Worm (Caenorhabditis elegans): Measurements from ENCODE around the gene nipi-4.

nipi-4 gene

ce11 chrV:7899761-7900160, 29.2 kb upstream of the nipi-4 start, which contains the start of gene F40A3.7:
TSS of gene F40A3.7 (minus strand) at chrV:7899861.
- TF ChIP-seq vab-7 (GFP tag; IDR thresholded peaks at IDR 0.05) (no peak), set-16 (GFP tag; IDR thresholded peaks at IDR 0.05) (no peak), T26A8.4 (GFP tag; IDR thresholded peaks at IDR 0.05) (no peak), spr-3 (GFP tag; optimal IDR thresholded peaks at IDR 0.05) (no peak), rbr-2 (tag; optimal IDR thresholded peaks at IDR 0.05) (no peak), F37D6.2 (tag; optimal IDR thresholded peaks at IDR 0.05) (no peak), arid-1 (GFP tag; conservative IDR thresholded peaks at IDR 0.05) (no peak), nhr-76 (tag; optimal IDR thresholded peaks at IDR 0.05) (no peak)

DNA sequence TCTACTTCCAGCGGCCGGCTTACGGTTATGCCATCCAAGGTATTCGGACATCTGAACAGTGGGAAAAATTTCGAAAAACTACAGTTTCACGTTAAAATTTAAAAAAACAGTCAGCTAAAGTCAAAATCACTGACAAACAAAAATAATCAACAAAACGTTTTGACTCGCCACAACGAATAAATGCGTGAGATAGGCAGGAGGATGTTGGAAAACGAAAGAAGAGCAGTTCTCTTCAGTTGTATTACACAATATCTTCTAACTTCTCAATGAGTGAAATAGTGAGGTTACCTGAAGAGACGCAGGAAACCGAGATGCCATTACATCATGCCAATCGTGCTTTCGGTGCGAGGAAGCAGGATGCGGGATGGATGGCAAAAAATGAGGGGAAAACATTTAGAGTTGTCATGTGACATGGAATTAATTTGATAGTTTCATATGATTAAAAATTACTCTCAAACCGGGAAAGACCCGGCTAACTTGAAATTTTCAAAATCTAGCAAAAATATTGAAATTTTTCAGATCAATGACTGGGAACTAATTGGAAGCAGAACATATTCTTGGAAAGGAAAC, 23.3 kb upstream of the nipi-4 start, which contains the start of gene F40A3.6:
Gene F40A3.6 (minus strand): TSS at position 51 of the 570 bp plus-strand sequence.
- no peak for TF ChIP-seq zag-1 (tag; optimal IDR thresholded peaks at IDR 0.05)
- TF ChIP-seq skn-1 (tag; optimal IDR thresholded peaks at IDR 0.05), result no peak
- TF ChIP-seq F44E2.7 (GFP tag; IDR thresholded peaks at IDR 0.05), result no peak
- TF ChIP-seq unc-130 (GFP tag; optimal IDR thresholded peaks at IDR 0.05), result no peak
- no peak for TF ChIP-seq nhr-76 (tag; optimal IDR thresholded peaks at IDR 0.05)
- no peak for TF ChIP-seq snpc-4 (tag; optimal IDR thresholded peaks at IDR 0.05)
- no peak for TF ChIP-seq sdz-12 (GFP tag; optimal IDR thresholded peaks at IDR 0.05)
- TF ChIP-seq unc-62 (GFP tag; optimal IDR thresholded peaks at IDR 0.05 in 1 of 2), result peak in 1 of 2 experiments; percentile 44
- TF ChIP-seq unc-62 (tag; optimal IDR thresholded peaks at IDR 0.05), result no peak
- TF ChIP-seq hlh-11 (tag; optimal IDR thresholded peaks at IDR 0.05), result peak; percentile 25
- no peak for TF ChIP-seq F37D6.2 (tag; optimal IDR thresholded peaks at IDR 0.05)
- TF ChIP-seq mxl-2 (GFP tag; conservative IDR thresholded peaks at IDR 0.05), result no peak
- no peak for TF ChIP-seq nhr-25 (tag; optimal IDR thresholded peaks at IDR 0.05; ENCODE audit: borderline replicate concordance, insufficient read depth)
- TF ChIP-seq daf-19 (GFP tag; conservative IDR thresholded peaks at IDR 0.05), result no peak
- no peak for TF ChIP-seq lim-7 (GFP tag; IDR thresholded peaks at IDR 0.05)
- TF ChIP-seq ctbp-1 (GFP tag; IDR thresholded peaks at IDR 0.05), result no peak
- TF ChIP-seq daf-16 (GFP tag; optimal IDR thresholded peaks at IDR 0.05), result peak in 1 of 2 experiments; percentile 58
- TF ChIP-seq daf-16 (tag; optimal IDR thresholded peaks at IDR 0.05), result no peak
- no peak for TF ChIP-seq attf-4 (tag; optimal IDR thresholded peaks at IDR 0.05)
- no peak for TF ChIP-seq T20F7.1 (GFP tag; optimal IDR thresholded peaks at IDR 0.05)
- TF ChIP-seq tra-1 (GFP tag; IDR thresholded peaks at IDR 0.05), result no peak
- no peak for TF ChIP-seq nhr-41 (GFP tag; IDR thresholded peaks at IDR 0.05)
- TF ChIP-seq duxl-1 (tag; optimal IDR thresholded peaks at IDR 0.05; ENCODE audit: poor library complexity), result no peak
- TF ChIP-seq ZK337.2 (GFP tag; IDR thresholded peaks at IDR 0.05), result no peak
- TF ChIP-seq daf-8 (GFP tag; IDR thresholded peaks at IDR 0.05), result no peak
- no peak for TF ChIP-seq ceh-20 (GFP tag; IDR thresholded peaks at IDR 0.05)
- TF ChIP-seq nhr-11 (tag; optimal IDR thresholded peaks at IDR 0.05), result peak; percentile 47
- TF ChIP-seq spr-1 (tag; optimal IDR thresholded peaks at IDR 0.05), result no peak
- TF ChIP-seq nhr-77 (tag; optimal IDR thresholded peaks at IDR 0.05), result no peak
- no peak for TF ChIP-seq gei-8 (GFP tag; optimal IDR thresholded peaks at IDR 0.05)
- TF ChIP-seq nhr-42 (GFP tag; IDR thresholded peaks at IDR 0.05), result no peak
- no peak for TF ChIP-seq ceh-32 (tag; optimal IDR thresholded peaks at IDR 0.05; ENCODE audit: poor library complexity)
- TF ChIP-seq aha-1 (tag), result no peak
- TF ChIP-seq aly-2 (tag; optimal IDR thresholded peaks at IDR 0.05), result no peak

DNA sequence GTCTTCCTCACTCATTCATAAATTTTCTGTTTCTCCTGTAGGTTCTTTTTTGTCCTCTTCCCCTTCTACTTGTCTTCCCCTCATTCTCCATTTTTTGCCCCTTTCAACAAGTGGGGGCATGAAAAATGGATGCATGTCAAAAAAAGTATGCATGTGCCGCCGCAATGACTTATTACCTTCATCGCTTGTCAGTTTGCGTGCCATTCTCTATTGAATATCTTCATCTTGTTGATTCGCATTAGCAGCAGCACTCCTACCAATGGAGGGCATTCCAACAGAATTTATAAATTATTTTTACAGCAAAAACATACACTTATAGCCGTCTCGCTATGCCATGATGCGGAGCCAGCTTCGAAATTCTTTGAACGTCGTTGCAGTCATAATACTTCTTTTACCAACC, 20.6 kb upstream of the nipi-4 start, which contains the start of gene F40A3.1:
Gene F40A3.1 (plus strand): TSS at position 301 of the 400 bp plus-strand sequence.
- TF ChIP-seq dmd-9 (GFP tag; IDR thresholded peaks at IDR 0.05) (no peak), F37D6.2 (tag; optimal IDR thresholded peaks at IDR 0.05) (no peak), hif-1 (tag; optimal IDR thresholded peaks at IDR 0.05) (no peak), saeg-2 (GFP tag; IDR thresholded peaks at IDR 0.05) (no peak), lin-39 (tag; optimal IDR thresholded peaks at IDR 0.05) (no peak), unc-62 (GFP tag; optimal IDR thresholded peaks at IDR 0.05 in 1 of 2) (peak in 1 of 2 experiments; percentile 32), unc-62 (tag; optimal IDR thresholded peaks at IDR 0.05) (no peak), aha-1 (tag) (peak; percentile 29)
